Worm (Caenorhabditis elegans) whole organism, L3 larva: ENCODE measurements around the gene ztf-16.

Source experiments
- ceh-82 ChIP-seq: fragments of 150-350 bp; optimal IDR thresholded peaks from 2 replicates; lab custom pipeline; 2014; ENCODE audit warnings: missing biosample characterization, missing genetic modification characterization
- elt-3 ChIP-seq, 3 experiments: fragments of 150-350 bp in 1 of 3; sonication (generic microtip) in 2 of 3; optimal IDR thresholded peaks; 2 replicates in 2 of 3; 4 replicates in 1 of 3; lab custom pipeline; 2014 to 2017; ENCODE audit warnings: missing biosample characterization in 3 of 3, missing genetic modification characterization in 3 of 3
- eor-1 ChIP-seq, 2 experiments: fragments of 150-350 bp; optimal IDR thresholded peaks; 2 replicates each; lab custom pipeline; 2014 to 2018; ENCODE audit warnings: missing biosample characterization in 2 of 2, missing genetic modification characterization in 2 of 2
- nhr-77 ChIP-seq: fragments of 150-350 bp; optimal IDR thresholded peaks from 2 replicates; lab custom pipeline; 2014; ENCODE audit warnings: missing biosample characterization, missing genetic modification characterization
- pha-4 ChIP-seq: fragments of 150-350 bp; optimal IDR thresholded peaks from 2 replicates; lab custom pipeline; 2014; ENCODE audit warnings: missing biosample characterization, missing genetic modification reagents, missing genetic modification characterization
- unc-62 ChIP-seq: fragments of 150-350 bp; sonication (generic microtip); optimal IDR thresholded peaks from 4 replicates; lab custom pipeline; 2014; ENCODE audit warnings: missing biosample characterization, missing genetic modification reagents, missing genetic modification characterization

- TF ChIP-seq unc-62 (GFP tag; lab: Kevin White, UChicago) (no peak), ceh-82 (tag; lab: Kevin White, UChicago) (no peak), pha-4 (tag; lab: Kevin White, UChicago) (no peak), elt-3 (tag; optimal IDR thresholded peaks at IDR 0.05; lab: Kevin White, UChicago) (no peak), nhr-77 (tag; lab: Kevin White, UChicago) (no peak), eor-1 (tag; optimal IDR thresholded peaks at IDR 0.05; lab: Kevin White, UChicago) (no peak)
These were observed 7.4 kb downstream of the ztf-16 start for ce11 chrX:4803942-4804341.
